Fruit fly (Drosophila melanogaster): Measurements from ENCODE around the gene CG9636.

The CG9636 gene

dm6 chr3R:8269740-8270139 is 26.1 kb upstream of the CG9636 start, which contains the start of gene CG9630:
CG9630 (minus strand) TSS chr3R:8269896.
- TF ChIP-seq CG3919 (GFP tag; optimal IDR thresholded peaks at IDR 0.05): no peak
- TF ChIP-seq fkh (GFP tag; optimal IDR thresholded peaks at IDR 0.05): peak; percentile 94

dm6 chr3R:8264302-8265080 is 20.9 kb upstream of the CG9636 start, which contains the start of the genes RPA1 and Mcm2:
RPA1 (minus strand) TSS chr3R:8264451.
Mcm2 (plus strand) TSS chr3R:8264970.
- TF ChIP-seq Ets96B (tag; optimal IDR thresholded peaks at IDR 0.05): peak; percentile 75
- TF ChIP-seq CG3032 (tag; optimal IDR thresholded peaks at IDR 0.05): peak; percentile 84
- peak; percentile 76 for TF ChIP-seq CG15336 (GFP tag; IDR thresholded peaks at IDR 0.05)
- TF ChIP-seq CG6276 (GFP tag; optimal IDR thresholded peaks at IDR 0.05): no peak
- peak; percentile 61 for TF ChIP-seq spab (GFP tag; optimal IDR thresholded peaks at IDR 0.05)
- peak; percentile 86 for TF ChIP-seq OdsH (GFP tag; optimal IDR thresholded peaks at IDR 0.05)
- no peak for TF ChIP-seq CG4318 (GFP tag; optimal IDR thresholded peaks at IDR 0.05)
- peak; percentile 56 for TF ChIP-seq CG7368 (GFP tag; optimal IDR thresholded peaks at IDR 0.05)
- no peak for TF ChIP-seq CG16779 (tag; optimal IDR thresholded peaks at IDR 0.05)
- peak; percentile 73 for TF ChIP-seq CG11902 (GFP tag; optimal IDR thresholded peaks at IDR 0.05)
- peak; percentile 80 for TF ChIP-seq Smox (GFP tag; optimal IDR thresholded peaks at IDR 0.05)
- peak; percentile 79 for TF ChIP-seq cyc (GFP tag; optimal IDR thresholded peaks at IDR 0.05)
- TF ChIP-seq Ets21C (GFP tag; optimal IDR thresholded peaks at IDR 0.05): peak; percentile 78
- peak; percentile 42 for TF ChIP-seq CG6854 (GFP tag; optimal IDR thresholded peaks at IDR 0.05)
- peak; percentile 68; the same call in 2 of the 3 replicates for TF ChIP-seq CG6163 (GFP tag; IDR thresholded peaks at IDR 0.05)
- TF ChIP-seq CG34406 (GFP tag; optimal IDR thresholded peaks at IDR 0.05): peak; percentile 78
- peak; percentile 56 for TF ChIP-seq Blimp-1 (GFP tag; optimal IDR thresholded peaks at IDR 0.05)
- TF ChIP-seq dsx (GFP tag; optimal IDR thresholded peaks at IDR 0.05; ENCODE audit: poor library complexity, severe bottlenecking): peak; percentile 63
- peak; percentile 87 for TF ChIP-seq CG31627 (GFP tag; optimal IDR thresholded peaks at IDR 0.05)
- peak; percentile 69 for TF ChIP-seq CG11762 (GFP tag; optimal IDR thresholded peaks at IDR 0.05; ENCODE audit: insufficient read depth)
- peak; percentile 84 for TF ChIP-seq acj6 (GFP tag; optimal IDR thresholded peaks at IDR 0.05)
- peak; percentile 74 for TF ChIP-seq net (GFP tag; optimal IDR thresholded peaks at IDR 0.05)
- TF ChIP-seq Eip78C (GFP tag): peak; percentile 93
- TF ChIP-seq CG3919 (GFP tag; optimal IDR thresholded peaks at IDR 0.05): peak; percentile 83
- peak; percentile 57 for TF ChIP-seq fd59A (GFP tag; optimal IDR thresholded peaks at IDR 0.05)
- TF ChIP-seq CG6792 (GFP tag; optimal IDR thresholded peaks at IDR 0.05): peak; percentile 70
- peak; percentile 67 for TF ChIP-seq CG8632 (GFP tag; optimal IDR thresholded peaks at IDR 0.05)
- peak; percentile 67 for TF ChIP-seq topi (GFP tag; optimal IDR thresholded peaks at IDR 0.05)
- no peak for TF ChIP-seq CG1621 (tag; optimal IDR thresholded peaks at IDR 0.05)
- TF ChIP-seq fkh (GFP tag; optimal IDR thresholded peaks at IDR 0.05): peak; percentile 87
- peak; percentile 80 for TF ChIP-seq eg (GFP tag; IDR thresholded peaks at IDR 0.05)
- TF ChIP-seq esn (GFP tag; optimal IDR thresholded peaks at IDR 0.05): peak; percentile 85
- TF ChIP-seq CG9139 (GFP tag; optimal IDR thresholded peaks at IDR 0.05): peak; percentile 7
- TF ChIP-seq salr (GFP tag; optimal IDR thresholded peaks at IDR 0.05): peak; percentile 57 to 79
- peak; percentile 85 for TF ChIP-seq Sox15 (GFP tag; optimal IDR thresholded peaks at IDR 0.05)
- peak; percentile 36 for TF ChIP-seq Eip93F (GFP tag; optimal IDR thresholded peaks at IDR 0.05)
- peak; percentile 75 for TF ChIP-seq Met (GFP tag; optimal IDR thresholded peaks at IDR 0.05)
- peak; percentile 71 for TF ChIP-seq CG8319 (GFP tag; optimal IDR thresholded peaks at IDR 0.05)
- TF ChIP-seq Hr4 (GFP tag; optimal IDR thresholded peaks at IDR 0.05): no peak
- peak; percentile 75 for TF ChIP-seq Lpt (GFP tag; optimal IDR thresholded peaks at IDR 0.05)
- peak; percentile 76 for TF ChIP-seq CG11294 (GFP tag; IDR thresholded peaks at IDR 0.05)
- TF ChIP-seq CG10631 (GFP tag; optimal IDR thresholded peaks at IDR 0.05): peak; percentile 89
- TF ChIP-seq dac (GFP tag; optimal IDR thresholded peaks at IDR 0.05): no peak
- TF ChIP-seq Hr39 (GFP tag; optimal IDR thresholded peaks at IDR 0.05): peak; percentile 79
- no peak for TF ChIP-seq fd85E (GFP tag; optimal IDR thresholded peaks at IDR 0.05)
- TF ChIP-seq CG8119 (GFP tag; IDR thresholded peaks at IDR 0.05): peak; percentile 66; the same call in 2 of the 3 replicates
- TF ChIP-seq achi (GFP tag; optimal IDR thresholded peaks at IDR 0.05): peak; percentile 80
- TF ChIP-seq CG10669 (GFP tag; optimal IDR thresholded peaks at IDR 0.05): peak; percentile 70
